Fruit fly (Drosophila melanogaster) whole organism: ENCODE measurements around the gene Mkrn1.

ENCODE experiments used
- CG8478 ChIP-seq: fragments of >200 bp; optimal IDR thresholded peaks from 2 replicates; lab custom pipeline; 2018; ENCODE audit warnings: inconsistent platforms
- pan ChIP-seq: fragments of >200 bp; optimal IDR thresholded peaks from 2 replicates; lab custom pipeline; 2017
- psq ChIP-seq: fragments of >200 bp; optimal IDR thresholded peaks from 2 replicates; lab custom pipeline; 2017

DNA sequence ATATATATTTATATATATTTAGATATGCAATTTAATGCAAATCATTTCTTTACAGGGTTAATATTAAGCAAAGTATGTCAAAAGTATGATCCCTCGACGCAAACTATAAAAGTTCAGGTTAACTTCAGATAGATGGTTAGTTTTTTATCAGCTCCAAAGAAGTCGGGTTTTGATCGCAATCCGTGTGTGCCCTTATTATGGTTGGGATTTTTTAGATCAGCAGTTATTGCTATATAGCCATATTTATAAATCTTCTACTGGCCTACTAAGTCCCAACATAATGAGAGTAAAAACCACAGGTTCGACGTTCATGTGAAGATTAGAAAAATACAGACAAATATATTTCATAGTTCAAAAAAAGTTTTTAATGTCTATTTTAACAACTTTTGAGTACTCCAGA is 40.3 kb upstream of the Mkrn1 start, which contains the start of gene EMC10:
- TF ChIP-seq CG8478 (lab: Kevin White, UChicago) (no peak), pan (no peak), psq (no peak)
